Worm (Caenorhabditis elegans) whole organism, early embryonic: ENCODE measurements around the gene phf-32.

Experiments used
- B0310.2 ChIP-seq: sonication (generic microtip); optimal IDR thresholded peaks from 2 replicates; lab custom pipeline; 2016; ENCODE audit warnings: mild to moderate bottlenecking, missing genetic modification characterization, missing compliant biosample characterization
- aly-1 ChIP-seq: sonication (generic microtip); optimal IDR thresholded peaks from 2 replicates; lab custom pipeline; 2016; ENCODE audit warnings: missing genetic modification characterization, missing compliant biosample characterization
- ama-1 ChIP-seq: fragments of 150-350 bp; optimal IDR thresholded peaks from 2 replicates; lab custom pipeline; 2014
- ceh-13 ChIP-seq: fragments of 200-800 bp; sonication (Bioruptor generic); optimal IDR thresholded peaks from 2 replicates; lab custom pipeline; 2018; ENCODE audit warnings: mild to moderate bottlenecking, missing genetic modification characterization, missing compliant biosample characterization
- hmg-4 ChIP-seq: fragments of 200-800 bp; sonication (Bioruptor generic); optimal IDR thresholded peaks from 2 replicates; lab custom pipeline; 2018; ENCODE audit warnings: mild to moderate bottlenecking, missing genetic modification characterization, missing compliant biosample characterization
- pes-1 ChIP-seq: fragments of 200-800 bp; sonication (Bioruptor generic); IDR thresholded peaks from 2 replicates; pipeline ENCODE4 v1.3.6; 2022; ENCODE audit warnings: missing genetic modification reagents, missing genetic modification characterization, missing compliant biosample characterization
- scrt-1 ChIP-seq: fragments of 200-800 bp; sonication (Bioruptor generic); IDR thresholded peaks from 2 replicates; pipeline ENCODE4 v1.3.6; 2022; ENCODE audit warnings: missing genetic modification characterization, missing compliant biosample characterization
- sea-1 ChIP-seq: fragments of 200-800 bp; sonication (Bioruptor generic); conservative IDR thresholded peaks from 2 replicates; pipeline ENCODE4 v1.3.6; 2022; ENCODE audit warnings: missing genetic modification characterization, missing compliant biosample characterization
- tra-4 ChIP-seq: sonication (generic microtip); optimal IDR thresholded peaks from 2 replicates; lab custom pipeline; 2017; ENCODE audit warnings: missing genetic modification characterization, missing compliant biosample characterization

DNA sequence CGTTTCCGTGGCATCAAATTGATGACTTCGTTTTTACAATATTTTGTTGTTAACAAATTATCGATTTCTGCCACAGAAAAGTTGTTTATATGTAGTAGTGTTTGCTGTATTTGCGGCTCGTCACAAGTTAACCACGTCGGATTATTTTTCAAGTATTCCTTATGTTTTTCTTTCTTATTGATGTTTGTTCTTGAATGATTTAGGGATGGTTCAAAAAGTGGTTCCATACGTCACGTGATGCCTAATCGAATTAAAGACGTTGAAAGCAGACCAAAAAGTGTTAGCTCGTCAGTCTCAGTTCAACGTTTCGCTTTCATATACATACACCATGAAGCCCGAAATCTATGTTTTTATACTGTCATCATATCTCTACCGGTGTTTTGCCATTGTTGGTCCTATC is 21.2 kb upstream of the phf-32 start, which contains the start of gene lips-2:
- TF ChIP-seq ceh-13 (GFP tag; lab: Kevin White, UChicago): no peak
- TF ChIP-seq ama-1 (lab: Kevin White, UChicago): no peak
- no peak for TF ChIP-seq hmg-4 (GFP tag; lab: Kevin White, UChicago)
- TF ChIP-seq aly-1: no peak
- no peak for TF ChIP-seq pes-1
- TF ChIP-seq B0310.2 (tag; lab: Kevin White, UChicago): no peak
- TF ChIP-seq scrt-1 (GFP tag; lab: Robert Waterston, UW): no peak
- TF ChIP-seq sea-1 (GFP tag; lab: Robert Waterston, UW): no peak
- no peak for TF ChIP-seq tra-4 (tag; lab: Kevin White, UChicago)
